Worm (Caenorhabditis elegans): Measurements from ENCODE around the gene mut-14.

- TF ChIP-seq zip-5 (tag; optimal IDR thresholded peaks at IDR 0.05) (no peak), lim-6 (tag; optimal IDR thresholded peaks at IDR 0.05) (no peak), unc-42 (tag; optimal IDR thresholded peaks at IDR 0.05) (no peak), ceh-19 (GFP tag; optimal IDR thresholded peaks at IDR 0.05) (no peak), fkh-6 (tag; optimal IDR thresholded peaks at IDR 0.05) (no peak), pha-4 (tag; optimal IDR thresholded peaks at IDR 0.05) (no peak), madf-2 (tag; optimal IDR thresholded peaks at IDR 0.05) (no peak), tbx-2 (tag; optimal IDR thresholded peaks at IDR 0.05) (no peak), ama-1 (optimal IDR thresholded peaks at IDR 0.05) (no peak), ceh-45 (GFP tag; IDR thresholded peaks at IDR 0.05) (no peak), C08G9.2 (tag; optimal IDR thresholded peaks at IDR 0.05) (no peak), K02D7.2 (tag; optimal IDR thresholded peaks at IDR 0.05) (no peak)
Measured at ce11 chrV:5667337-5667736, 6.8 kb upstream of the mut-14 start.

All from whole organism, late embryonic.